Fruit fly (Drosophila melanogaster) whole organism, prepupa: Measurements from ENCODE around the gene CG15458.

Experiments used
- CG6792 ChIP-seq: fragments of 200-800 bp; sonication (Bioruptor generic); optimal IDR thresholded peaks from 3 replicates; lab custom pipeline; 2016; ENCODE audit warnings: missing biosample characterization, missing genetic modification characterization
- Hr39 ChIP-seq: fragments of 200-800 bp; sonication (Bioruptor generic); optimal IDR thresholded peaks from 2 replicates; lab custom pipeline; 2016; ENCODE audit warnings: missing biosample characterization, missing genetic modification characterization
- acj6 ChIP-seq: fragments of 200-800 bp; sonication (Bioruptor generic); optimal IDR thresholded peaks from 3 replicates; lab custom pipeline; 2016; ENCODE audit warnings: missing biosample characterization, missing genetic modification characterization
- fd59A ChIP-seq: fragments of 200-800 bp; sonication (Bioruptor generic); optimal IDR thresholded peaks from 2 replicates; lab custom pipeline; 2017; ENCODE audit warnings: missing biosample characterization, mild to moderate bottlenecking, missing genetic modification characterization, missing genetic modification reagents
- svp ChIP-seq: fragments of 200-800 bp; sonication (Bioruptor generic); peaks from one replicate; lab custom pipeline; 2016; ENCODE audit warnings: missing biosample characterization, missing genetic modification characterization
- vri ChIP-seq: fragments of 200-800 bp; sonication (Bioruptor generic); optimal IDR thresholded peaks from 3 replicates; lab custom pipeline; 2016; ENCODE audit warnings: missing biosample characterization, mild to moderate bottlenecking, missing genetic modification characterization

dm6 chrX:20423158-20423557 is 9.2 kb upstream of the CG15458 start:
- TF ChIP-seq acj6 (no peak), Hr39 (no peak), fd59A (GFP tag; lab: Kevin White, UChicago) (no peak), svp (GFP tag; lab: Kevin White, UChicago) (no peak), CG6792 (GFP tag; lab: Kevin White, UChicago) (no peak), vri (GFP tag; lab: Kevin White, UChicago) (no peak)
